Worm (Caenorhabditis elegans) whole organism, L4 larva: ENCODE data around the gene R02D3.8.

Experiments used
- F44E2.7 ChIP-seq: fragments of 200-800 bp; sonication (Bioruptor generic); IDR thresholded peaks from 2 replicates; pipeline ENCODE4 v2.1.2; 2022; ENCODE audit warnings: missing genetic modification characterization, missing compliant biosample characterization
- T20F7.1 ChIP-seq: fragments of 200-800 bp; sonication (Bioruptor generic); optimal IDR thresholded peaks from 2 replicates; lab custom pipeline; 2018; ENCODE audit warnings: mild to moderate bottlenecking, missing genetic modification characterization, missing compliant biosample characterization
- Y75B8A.6 ChIP-seq: fragments of 200-800 bp; sonication (Bioruptor generic); IDR thresholded peaks from 2 replicates; pipeline ENCODE4 v1.3.6; 2022; ENCODE audit warnings: missing genetic modification reagents, missing genetic modification characterization, missing compliant biosample characterization
- aha-1 ChIP-seq: fragments of 150-350 bp; peaks from one replicate; lab custom pipeline; 2014; ENCODE audit warnings: missing biosample characterization, missing genetic modification characterization
- ceh-20 ChIP-seq: fragments of 200-800 bp; sonication (Bioruptor generic); IDR thresholded peaks from 2 replicates; pipeline ENCODE4 v1.3.6; 2022; ENCODE audit warnings: missing genetic modification reagents, missing genetic modification characterization, missing compliant biosample characterization
- ceh-28 ChIP-seq: fragments of 150-350 bp; optimal IDR thresholded peaks from 2 replicates; lab custom pipeline; 2014; ENCODE audit warnings: missing biosample characterization, missing genetic modification reagents, missing genetic modification characterization
- ces-1 ChIP-seq: fragments of 150-350 bp; sonication (generic microtip); optimal IDR thresholded peaks from 4 replicates; lab custom pipeline; 2014; ENCODE audit warnings: missing biosample characterization, missing genetic modification reagents, missing genetic modification characterization
- ctbp-1 ChIP-seq: fragments of 200-800 bp; sonication (Bioruptor generic); IDR thresholded peaks from 2 replicates; pipeline ENCODE4 v1.3.6; 2022; ENCODE audit warnings: missing genetic modification reagents, missing genetic modification characterization, missing compliant biosample characterization
- daf-16 ChIP-seq, 3 experiments: sonication (generic microtip); optimal IDR thresholded peaks; 2 replicates each; lab custom pipeline; 2016 to 2017; ENCODE audit warnings: missing genetic modification characterization in 3 of 3, missing genetic modification reagents in 3 of 3, mild to moderate bottlenecking in 2 of 3, missing compliant biosample characterization in 2 of 3, missing biosample characterization in 1 of 3, moderate library complexity in 1 of 3
- dmd-9 ChIP-seq: fragments of 200-800 bp; sonication (Bioruptor generic); IDR thresholded peaks from 2 replicates; pipeline ENCODE4 v1.3.6; 2022; ENCODE audit warnings: missing genetic modification reagents, missing genetic modification characterization, missing compliant biosample characterization
- dpl-1 ChIP-seq: fragments of 150-350 bp; optimal IDR thresholded peaks from 2 replicates; lab custom pipeline; 2014; ENCODE audit warnings: missing biosample characterization, missing genetic modification reagents, missing genetic modification characterization
- dve-1 ChIP-seq: sonication (generic microtip); optimal IDR thresholded peaks from 2 replicates; lab custom pipeline; 2017; ENCODE audit warnings: antibody characterized with exemption, mild to moderate bottlenecking, missing genetic modification characterization, missing compliant biosample characterization; ENCODE audit not compliant: insufficient read depth
- egl-27 ChIP-seq: sonication (generic microtip); optimal IDR thresholded peaks from 3 replicates; lab custom pipeline; 2017; ENCODE audit warnings: missing biosample characterization, missing genetic modification reagents, missing genetic modification characterization
- fkh-10 ChIP-seq: fragments of 150-350 bp; optimal IDR thresholded peaks from 2 replicates; lab custom pipeline; 2014; ENCODE audit warnings: missing biosample characterization, missing genetic modification reagents, missing genetic modification characterization
- gei-8 ChIP-seq: fragments of 200-800 bp; sonication (Bioruptor generic); optimal IDR thresholded peaks from 2 replicates; lab custom pipeline; 2018; ENCODE audit warnings: mild to moderate bottlenecking, missing genetic modification characterization, missing compliant biosample characterization
- hif-1 ChIP-seq, 2 experiments: sonication (generic microtip); optimal IDR thresholded peaks; 2 replicates each; lab custom pipeline; 2016 to 2017; ENCODE audit warnings: missing compliant biosample characterization in 2 of 2, missing genetic modification characterization in 2 of 2, missing genetic modification reagents in 2 of 2, missing genotype in 2 of 2, mild to moderate bottlenecking in 1 of 2
- hlh-11 ChIP-seq: fragments of 200-800 bp; sonication (Bioruptor generic); optimal IDR thresholded peaks from 2 replicates; lab custom pipeline; 2018; ENCODE audit warnings: mild to moderate bottlenecking, missing genetic modification characterization, missing compliant biosample characterization
- hmg-1.1 ChIP-seq: fragments of 200-800 bp; sonication (Bioruptor generic); IDR thresholded peaks from 2 replicates; pipeline ENCODE4 v1.3.6; 2022; ENCODE audit warnings: missing genetic modification reagents, missing genetic modification characterization, missing compliant biosample characterization
- lim-7 ChIP-seq: fragments of 200-800 bp; sonication (Bioruptor generic); IDR thresholded peaks from 2 replicates; pipeline ENCODE4 v1.3.6; 2022; ENCODE audit warnings: missing genetic modification characterization, missing compliant biosample characterization
- lin-13 ChIP-seq: fragments of 150-350 bp; optimal IDR thresholded peaks from 2 replicates; lab custom pipeline; 2014; ENCODE audit warnings: missing biosample characterization, missing genetic modification reagents, missing genetic modification characterization
- lin-15B ChIP-seq: fragments of 150-350 bp; sonication (generic microtip); optimal IDR thresholded peaks from 3 replicates; lab custom pipeline; 2014; ENCODE audit warnings: missing biosample characterization, missing genetic modification characterization
- lir-3 ChIP-seq: sonication (generic microtip); optimal IDR thresholded peaks from 2 replicates; lab custom pipeline; 2016; ENCODE audit warnings: mild to moderate bottlenecking, missing genetic modification characterization, missing compliant biosample characterization
- madf-5 ChIP-seq, 2 experiments: fragments of 200-800 bp; sonication (Bioruptor generic); IDR thresholded peaks; 2 replicates each; pipeline ENCODE4 v1.3.6; 2022; ENCODE audit warnings: missing compliant biosample characterization in 2 of 2, missing genetic modification characterization in 2 of 2
- mes-2 ChIP-seq: sonication (generic microtip); optimal IDR thresholded peaks from 2 replicates; lab custom pipeline; 2016; ENCODE audit warnings: missing genotype, mild to moderate bottlenecking, missing genetic modification characterization, missing compliant biosample characterization; ENCODE audit not compliant: poor library complexity, severe bottlenecking
- nhr-102 ChIP-seq: sonication (generic microtip); optimal IDR thresholded peaks from 2 replicates; lab custom pipeline; 2016; ENCODE audit warnings: mild to moderate bottlenecking, missing genetic modification characterization, moderate library complexity, missing compliant biosample characterization
- nhr-25 ChIP-seq: sonication (generic microtip); optimal IDR thresholded peaks from 2 replicates; lab custom pipeline; 2017; ENCODE audit warnings: missing genetic modification characterization, mild to moderate bottlenecking, missing compliant biosample characterization, antibody characterized with exemption, moderate library complexity, borderline replicate concordance; ENCODE audit not compliant: insufficient read depth
- nhr-28 ChIP-seq: fragments of 150-350 bp; optimal IDR thresholded peaks from 2 replicates; lab custom pipeline; 2014; ENCODE audit warnings: missing biosample characterization, missing genetic modification characterization
- nhr-42 ChIP-seq: fragments of 200-800 bp; sonication (Bioruptor generic); IDR thresholded peaks from 2 replicates; pipeline ENCODE4 v1.3.6; 2022; ENCODE audit warnings: missing genetic modification characterization, missing compliant biosample characterization
- nhr-6 ChIP-seq: fragments of 150-350 bp; optimal IDR thresholded peaks from 2 replicates; lab custom pipeline; 2014; ENCODE audit warnings: missing biosample characterization, missing genetic modification characterization
- php-3 ChIP-seq: fragments of 200-800 bp; sonication (Bioruptor generic); IDR thresholded peaks from 2 replicates; pipeline ENCODE4 v1.3.6; 2022; ENCODE audit warnings: missing genetic modification reagents, missing genetic modification characterization, missing compliant biosample characterization
- saeg-2 ChIP-seq: fragments of 200-800 bp; sonication (Bioruptor generic); IDR thresholded peaks from 2 replicates; pipeline ENCODE4 v1.3.6; 2022; ENCODE audit warnings: missing genetic modification reagents, missing genetic modification characterization, missing compliant biosample characterization
- set-16 ChIP-seq: fragments of 200-800 bp; sonication (Bioruptor generic); IDR thresholded peaks from 2 replicates; pipeline ENCODE4 v1.3.6; 2022; ENCODE audit warnings: missing genetic modification reagents, missing genetic modification characterization, missing compliant biosample characterization
- zag-1 ChIP-seq: fragments of 150-350 bp; optimal IDR thresholded peaks from 2 replicates; lab custom pipeline; 2014; ENCODE audit warnings: missing biosample characterization, missing genetic modification characterization
- zip-2 ChIP-seq: fragments of 150-350 bp; optimal IDR thresholded peaks from 2 replicates; lab custom pipeline; 2014; ENCODE audit warnings: missing biosample characterization, missing genetic modification characterization
- ztf-7 ChIP-seq: fragments of 150-350 bp; optimal IDR thresholded peaks from 2 replicates; lab custom pipeline; 2014; ENCODE audit warnings: missing biosample characterization, missing genetic modification characterization

The R02D3.8 gene

DNA sequence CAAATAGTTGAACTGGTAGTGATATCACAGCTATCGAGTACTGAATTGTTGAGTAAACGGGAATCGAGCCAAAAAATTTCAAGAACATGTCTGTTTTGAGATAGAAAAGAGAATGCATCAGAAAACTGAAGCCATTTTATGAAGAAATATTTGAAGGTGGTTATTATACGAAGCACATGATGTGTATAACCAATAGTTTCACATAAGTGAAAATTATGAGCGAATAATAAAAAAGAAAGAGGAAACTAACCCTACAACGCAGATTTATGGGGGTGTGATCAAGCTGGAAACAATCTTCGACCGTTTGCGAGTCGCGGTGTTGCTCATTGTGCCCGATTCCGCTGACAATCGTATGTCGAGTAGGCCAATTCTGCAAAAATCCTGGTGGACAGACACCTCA lies 16.3 kb upstream of the R02D3.8 start, which contains the start of gene srh-282:
srh-282 (minus strand) TSS at position 101 of the 400 bp plus-strand sequence.
- TF ChIP-seq hmg-1.1 (no peak), daf-16 (GFP tag; optimal IDR thresholded peaks at IDR 0.05; lab: Kevin White, UChicago) (no peak), daf-16 (tag; optimal IDR thresholded peaks at IDR 0.05; lab: Kevin White, UChicago) (no peak), nhr-6 (tag; lab: Kevin White, UChicago) (no peak)

DNA sequence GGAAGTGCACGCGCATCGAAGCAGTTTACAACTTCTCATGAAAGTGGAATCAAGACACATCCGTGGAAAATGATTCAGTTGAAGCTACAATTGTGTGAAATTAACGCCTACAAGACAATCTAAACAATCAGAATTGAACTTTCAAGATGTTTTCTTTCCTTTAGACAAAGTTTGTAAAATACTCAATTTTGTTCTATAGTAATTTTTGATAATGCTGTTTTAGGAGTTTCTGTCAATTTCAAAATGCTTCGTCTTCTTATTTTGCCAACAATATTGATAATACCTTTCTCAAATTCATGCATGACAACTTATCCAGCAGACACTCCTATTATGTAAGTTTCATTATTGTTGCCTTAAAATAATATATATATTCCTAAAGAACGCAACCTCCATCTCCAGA lies 12.1 kb upstream of the R02D3.8 start, which contains the start of gene T21D12.11:
T21D12.11 (plus strand) TSS at position 301 of the 400 bp plus-strand sequence.
- TF ChIP-seq nhr-28 (tag; lab: Kevin White, UChicago) (no peak), ceh-20 (GFP tag; lab: Robert Waterston, UW) (no peak), F44E2.7 (GFP tag; lab: Robert Waterston, UW) (no peak), egl-27 (tag; lab: Kevin White, UChicago) (no peak), saeg-2 (GFP tag; lab: Robert Waterston, UW) (no peak), madf-5 (GFP tag; IDR thresholded peaks at IDR 0.05; lab: Robert Waterston, UW) (no peak)

DNA sequence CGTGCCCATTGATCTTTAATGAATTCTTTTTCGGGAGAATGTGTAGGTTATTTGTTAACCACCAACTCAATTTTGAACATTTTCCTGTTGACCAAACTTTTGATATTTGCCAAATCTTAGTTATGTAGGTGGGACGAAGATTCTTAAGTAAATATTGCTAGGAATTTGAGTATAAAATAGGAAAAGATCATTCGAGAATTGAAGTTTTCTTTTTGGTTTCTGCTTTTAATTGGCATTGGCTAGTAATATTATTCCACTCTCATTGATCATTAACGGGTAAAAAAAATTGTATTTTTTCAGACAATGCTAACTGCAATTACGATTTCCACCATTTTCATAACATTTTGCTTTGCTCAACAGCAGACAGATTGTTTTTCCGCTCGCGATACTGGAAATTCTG lies 9.1 kb upstream of the R02D3.8 start, which contains the start of gene T21D12.12:
T21D12.12 (plus strand) TSS at position 301 of the 400 bp plus-strand sequence.
- TF ChIP-seq lin-15B (tag; lab: Kevin White, UChicago): no peak
- TF ChIP-seq hif-1 (tag; optimal IDR thresholded peaks at IDR 0.05; lab: Kevin White, UChicago): no peak
- no peak for TF ChIP-seq egl-27 (tag; lab: Kevin White, UChicago)
- TF ChIP-seq Y75B8A.6 (GFP tag; lab: Robert Waterston, UW): no peak
- no peak for TF ChIP-seq dpl-1 (GFP tag; lab: Kevin White, UChicago)
- no peak for TF ChIP-seq dmd-9 (GFP tag; lab: Robert Waterston, UW)

DNA sequence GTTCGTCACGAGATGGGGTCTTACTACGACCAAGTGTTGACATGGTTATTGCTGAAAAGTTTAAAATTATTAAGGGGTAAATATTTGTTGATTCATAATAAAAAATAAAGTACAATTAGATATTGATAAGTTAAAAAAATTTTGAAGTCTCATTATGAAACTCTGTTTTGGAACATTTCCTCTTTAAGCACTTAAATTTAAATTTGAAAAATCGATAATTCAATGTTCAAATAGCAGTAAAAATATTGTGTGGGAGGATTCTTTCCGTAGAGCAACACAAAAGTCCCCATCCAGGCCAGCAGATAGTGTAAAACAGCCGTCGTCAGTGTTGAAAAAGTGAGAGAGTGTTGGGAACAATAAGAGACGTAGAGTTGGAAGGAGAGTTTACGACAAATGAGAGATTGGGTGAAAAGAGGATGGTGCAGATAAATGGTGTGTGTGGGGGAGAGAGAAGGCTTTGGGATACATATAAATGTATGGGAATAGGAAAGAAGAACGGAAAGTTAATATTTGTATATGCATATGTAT lies 7.2 kb upstream of the R02D3.8 start, which contains the start of gene pat-6:
pat-6 (minus strand) TSS at position 51 of the 528 bp plus-strand sequence.
- peak; percentile 49 for TF ChIP-seq dve-1 (tag; lab: Kevin White, UChicago)
- no peak for TF ChIP-seq F44E2.7 (GFP tag; lab: Robert Waterston, UW)
- no peak for TF ChIP-seq zag-1 (tag; lab: Kevin White, UChicago)
- TF ChIP-seq php-3: no peak
- no peak for TF ChIP-seq nhr-42 (GFP tag; lab: Robert Waterston, UW)
- TF ChIP-seq aha-1 (tag; lab: Kevin White, UChicago): peak; percentile 13
- TF ChIP-seq hif-1 (tag; optimal IDR thresholded peaks at IDR 0.05; lab: Kevin White, UChicago): no peak
- TF ChIP-seq fkh-10 (GFP tag; lab: Kevin White, UChicago): no peak
- no peak for TF ChIP-seq lim-7
- TF ChIP-seq T20F7.1 (GFP tag; lab: Kevin White, UChicago): no peak
- no peak for TF ChIP-seq ceh-20 (GFP tag; lab: Robert Waterston, UW)
- no peak for TF ChIP-seq ztf-7 (tag; lab: Kevin White, UChicago)
- no peak for TF ChIP-seq ctbp-1
- TF ChIP-seq hlh-11 (tag; lab: Kevin White, UChicago): peak; percentile 37
- TF ChIP-seq Y75B8A.6 (GFP tag; lab: Robert Waterston, UW): no peak
- no peak for TF ChIP-seq set-16 (GFP tag; lab: Robert Waterston, UW)
- peak; percentile 59 for TF ChIP-seq mes-2 (tag; lab: Kevin White, UChicago)
- TF ChIP-seq daf-16 (GFP tag; optimal IDR thresholded peaks at IDR 0.05; lab: Kevin White, UChicago): no peak
- TF ChIP-seq daf-16 (tag; optimal IDR thresholded peaks at IDR 0.05; lab: Kevin White, UChicago): peak; percentile 14
- peak; percentile 4 for TF ChIP-seq nhr-28 (tag; lab: Kevin White, UChicago)
- TF ChIP-seq dpl-1 (GFP tag; lab: Kevin White, UChicago): peak; percentile 17

DNA sequence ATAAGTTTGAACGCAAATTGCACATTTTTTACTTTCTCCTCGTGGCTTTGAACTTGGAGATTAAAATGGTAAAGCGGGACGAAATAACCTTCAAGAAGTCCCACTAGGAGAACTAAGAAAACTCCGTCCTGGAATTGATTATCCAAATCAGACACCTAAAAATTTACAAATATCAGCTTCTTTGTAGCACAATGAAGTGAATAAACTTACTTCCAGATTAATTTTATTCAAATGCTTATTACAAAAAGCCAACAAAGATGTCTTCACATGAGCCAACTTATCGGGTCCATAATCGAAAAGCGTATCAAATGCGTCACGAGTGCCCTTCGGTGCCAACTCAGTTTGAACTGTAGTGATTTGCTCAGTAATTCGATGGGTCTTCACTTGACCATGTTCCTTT lies 5.5 kb upstream of the R02D3.8 start:
- TF ChIP-seq lir-3 (tag; lab: Kevin White, UChicago): no peak
- no peak for TF ChIP-seq ceh-28 (tag; lab: Kevin White, UChicago)
- TF ChIP-seq nhr-102 (tag; lab: Kevin White, UChicago): no peak
- TF ChIP-seq nhr-25 (tag; lab: Kevin White, UChicago): no peak
- TF ChIP-seq lin-13: no peak
- TF ChIP-seq daf-16 (GFP tag; optimal IDR thresholded peaks at IDR 0.05; lab: Kevin White, UChicago): no peak
- no peak for TF ChIP-seq daf-16 (tag; optimal IDR thresholded peaks at IDR 0.05; lab: Kevin White, UChicago)
- TF ChIP-seq gei-8: no peak
- TF ChIP-seq zip-2 (tag; lab: Kevin White, UChicago): no peak
- TF ChIP-seq ces-1 (GFP tag; lab: Kevin White, UChicago): no peak
- no peak for TF ChIP-seq ctbp-1
- TF ChIP-seq, all 104 proteins: peak for 0
